Worm (Caenorhabditis elegans) whole organism, mixed stage, embryonic: ENCODE results near the gene npr-32.

Source experiments
- M03D4.4 ChIP-seq: sonication (generic microtip); optimal IDR thresholded peaks from 2 replicates; lab custom pipeline; 2017; ENCODE audit warnings: mild to moderate bottlenecking, missing genetic modification characterization, missing compliant biosample characterization
- bed-3 ChIP-seq: fragments of 200-800 bp; sonication (Bioruptor generic); optimal IDR thresholded peaks from 3 replicates; lab custom pipeline; 2018; ENCODE audit warnings: mild to moderate bottlenecking, missing genetic modification characterization, moderate library complexity, missing compliant biosample characterization
- blmp-1 ChIP-seq: fragments of 150-350 bp; optimal IDR thresholded peaks from 2 replicates; lab custom pipeline; 2014; ENCODE audit warnings: missing biosample characterization, missing genetic modification characterization
- ceh-39 ChIP-seq: fragments of 150-350 bp; optimal IDR thresholded peaks from 2 replicates; lab custom pipeline; 2014; ENCODE audit warnings: missing biosample characterization, missing genetic modification characterization
- ceh-43 ChIP-seq: fragments of 200-800 bp; sonication (Bioruptor generic); optimal IDR thresholded peaks from 2 replicates; lab custom pipeline; 2018; ENCODE audit warnings: mild to moderate bottlenecking, missing genetic modification characterization, moderate library complexity, missing compliant biosample characterization
- ceh-83 ChIP-seq: fragments of 200-800 bp; sonication (Bioruptor generic); optimal IDR thresholded peaks from 2 replicates; lab custom pipeline; 2018; ENCODE audit warnings: mild to moderate bottlenecking, missing genetic modification characterization, missing compliant biosample characterization
- ces-1 ChIP-seq: fragments of 150-350 bp; optimal IDR thresholded peaks from 2 replicates; lab custom pipeline; 2014; ENCODE audit warnings: missing biosample characterization, missing genetic modification reagents, missing genetic modification characterization
- cnd-1 ChIP-seq: fragments of 200-800 bp; sonication (Bioruptor generic); optimal IDR thresholded peaks from 2 replicates; lab custom pipeline; 2018; ENCODE audit warnings: mild to moderate bottlenecking, missing genetic modification characterization, missing compliant biosample characterization
- elt-1 ChIP-seq: sonication (generic microtip); optimal IDR thresholded peaks from 2 replicates; lab custom pipeline; 2017; ENCODE audit warnings: missing genetic modification characterization, mild to moderate bottlenecking, missing compliant biosample characterization, antibody characterized with exemption, moderate library complexity, borderline replicate concordance; ENCODE audit not compliant: insufficient read depth
- elt-3 ChIP-seq: fragments of 150-350 bp; optimal IDR thresholded peaks from 2 replicates; lab custom pipeline; 2014; ENCODE audit warnings: missing biosample characterization, missing genetic modification characterization
- flh-1 ChIP-seq: fragments of 200-800 bp; sonication (Bioruptor generic); optimal IDR thresholded peaks from 2 replicates; lab custom pipeline; 2018; ENCODE audit warnings: mild to moderate bottlenecking, missing genetic modification characterization, moderate library complexity, missing compliant biosample characterization
- ham-2 ChIP-seq: fragments of 200-800 bp; sonication (Bioruptor generic); optimal IDR thresholded peaks from 2 replicates; lab custom pipeline; 2018; ENCODE audit warnings: mild to moderate bottlenecking, missing genetic modification characterization, missing compliant biosample characterization
- lin-13 ChIP-seq: fragments of 150-350 bp; optimal IDR thresholded peaks from 2 replicates; lab custom pipeline; 2014; ENCODE audit warnings: missing biosample characterization, missing genetic modification characterization
- lin-32 ChIP-seq: fragments of 200-800 bp; sonication (Bioruptor generic); optimal IDR thresholded peaks from 2 replicates; lab custom pipeline; 2018; ENCODE audit warnings: mild to moderate bottlenecking, missing genetic modification characterization, missing compliant biosample characterization
- mab-5 ChIP-seq: fragments of 150-350 bp; optimal IDR thresholded peaks from 2 replicates; lab custom pipeline; 2014; ENCODE audit warnings: missing biosample characterization, missing genetic modification characterization
- mep-1 ChIP-seq: fragments of 150-350 bp; optimal IDR thresholded peaks from 2 replicates; lab custom pipeline; 2017; ENCODE audit warnings: missing biosample characterization, missing genetic modification reagents, missing genetic modification characterization, inconsistent platforms
- mls-2 ChIP-seq: sonication (generic microtip); optimal IDR thresholded peaks from 2 replicates; lab custom pipeline; 2016; ENCODE audit warnings: mild to moderate bottlenecking, missing genetic modification characterization, moderate library complexity, missing compliant biosample characterization
- nhr-12 ChIP-seq: fragments of 150-350 bp; optimal IDR thresholded peaks from 2 replicates; lab custom pipeline; 2014; ENCODE audit warnings: missing biosample characterization, missing genetic modification characterization
- nhr-2 ChIP-seq: fragments of 150-350 bp; optimal IDR thresholded peaks from 2 replicates; lab custom pipeline; 2014; ENCODE audit warnings: missing biosample characterization, missing genetic modification characterization
- nhr-237 ChIP-seq: fragments of 150-350 bp; optimal IDR thresholded peaks from 2 replicates; lab custom pipeline; 2014; ENCODE audit warnings: missing biosample characterization, missing genetic modification characterization
- nhr-28 ChIP-seq: fragments of 150-350 bp; optimal IDR thresholded peaks from 2 replicates; lab custom pipeline; 2014; ENCODE audit warnings: missing biosample characterization, missing genetic modification characterization
- nhr-76 ChIP-seq: sonication (generic microtip); optimal IDR thresholded peaks from 2 replicates; lab custom pipeline; 2017; ENCODE audit warnings: missing biosample characterization, missing genetic modification characterization
- pha-4 ChIP-seq: fragments of 150-350 bp; optimal IDR thresholded peaks from 2 replicates; lab custom pipeline; 2018; ENCODE audit warnings: missing biosample characterization, missing genetic modification reagents, missing genetic modification characterization
- sem-2 ChIP-seq: fragments of 200-800 bp; sonication (Bioruptor generic); optimal IDR thresholded peaks from 2 replicates; lab custom pipeline; 2018; ENCODE audit warnings: mild to moderate bottlenecking, missing genetic modification characterization, missing compliant biosample characterization
- snpc-4 ChIP-seq: fragments of 150-350 bp; optimal IDR thresholded peaks from 2 replicates; lab custom pipeline; 2014; ENCODE audit warnings: missing biosample characterization, missing genetic modification characterization
- sptf-1 ChIP-seq: sonication (generic microtip); optimal IDR thresholded peaks from 2 replicates; lab custom pipeline; 2017; ENCODE audit warnings: mild to moderate bottlenecking, missing genetic modification characterization, moderate library complexity, missing compliant biosample characterization
- unc-120 ChIP-seq: sonication (generic microtip); optimal IDR thresholded peaks from 2 replicates; lab custom pipeline; 2017; ENCODE audit warnings: missing genetic modification characterization, missing compliant biosample characterization; ENCODE audit not compliant: poor library complexity, severe bottlenecking
- unc-39 ChIP-seq: fragments of 150-350 bp; optimal IDR thresholded peaks from 2 replicates; lab custom pipeline; 2014; ENCODE audit warnings: missing biosample characterization, missing genetic modification characterization
- unc-62 ChIP-seq: fragments of 150-350 bp; optimal IDR thresholded peaks from 2 replicates; lab custom pipeline; 2014; ENCODE audit warnings: missing biosample characterization, missing genetic modification reagents, missing genetic modification characterization
- zip-8 ChIP-seq: fragments of 150-350 bp; optimal IDR thresholded peaks from 2 replicates; lab custom pipeline; 2014; ENCODE audit warnings: missing biosample characterization, missing genetic modification characterization
- ztf-11 ChIP-seq: fragments of 150-350 bp; optimal IDR thresholded peaks from 2 replicates; lab custom pipeline; 2014; ENCODE audit warnings: missing biosample characterization, missing genetic modification characterization

npr-32 gene

ce11 chrIV:17193491-17193890 lies 37.4 kb downstream of the npr-32 start:
- TF ChIP-seq mab-5 (tag; lab: Kevin White, UChicago) (no peak), ceh-83 (GFP tag; lab: Kevin White, UChicago) (no peak), zip-8 (tag; lab: Kevin White, UChicago) (no peak), nhr-28 (tag; lab: Kevin White, UChicago) (no peak), sem-2 (GFP tag; lab: Kevin White, UChicago) (no peak), nhr-2 (tag; lab: Kevin White, UChicago) (no peak), cnd-1 (tag; lab: Kevin White, UChicago) (no peak), mls-2 (tag; lab: Kevin White, UChicago) (no peak), M03D4.4 (tag; lab: Kevin White, UChicago) (no peak), pha-4 (tag; lab: Kevin White, UChicago) (no peak), unc-120 (no peak), elt-3 (tag; lab: Kevin White, UChicago) (no peak), nhr-12 (tag; lab: Kevin White, UChicago) (no peak), elt-1 (no peak), flh-1 (GFP tag; lab: Kevin White, UChicago) (no peak), unc-62 (GFP tag; lab: Kevin White, UChicago) (no peak), lin-13 (no peak), blmp-1 (tag; lab: Kevin White, UChicago) (no peak), ceh-39 (tag; lab: Kevin White, UChicago) (no peak), ham-2 (GFP tag; lab: Kevin White, UChicago) (no peak)

DNA sequence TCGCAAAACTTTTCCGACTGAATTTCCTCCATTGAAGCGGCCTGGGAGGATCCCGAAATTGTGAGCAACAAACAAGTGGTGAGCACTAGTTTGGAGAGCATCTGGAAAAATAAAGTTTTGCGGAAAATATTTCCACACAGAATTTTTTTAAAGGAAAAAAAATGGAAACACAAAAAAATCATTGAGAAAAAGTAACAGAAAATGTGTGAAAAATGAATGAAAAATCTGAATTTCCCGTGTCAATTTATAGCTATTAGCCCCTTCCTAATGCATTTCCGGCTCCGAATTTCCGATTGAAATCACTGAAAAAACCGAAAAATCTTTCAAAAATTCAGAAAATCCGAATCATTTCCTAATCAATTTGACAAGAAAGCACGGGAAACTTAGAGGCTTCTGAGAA lies 39.1 kb downstream of the npr-32 start, which contains the start of gene flp-17:
Gene flp-17, minus strand, starts transcription at position 101 of the 400 bp plus-strand sequence.
- no peak for TF ChIP-seq elt-3 (tag; lab: Kevin White, UChicago)
- TF ChIP-seq bed-3 (GFP tag; lab: Kevin White, UChicago), result no peak
- TF ChIP-seq elt-1, result no peak
- TF ChIP-seq nhr-12 (tag; lab: Kevin White, UChicago), result no peak
- TF ChIP-seq blmp-1 (tag; lab: Kevin White, UChicago), result no peak
- no peak for TF ChIP-seq ces-1 (GFP tag; lab: Kevin White, UChicago)
- no peak for TF ChIP-seq unc-39
- TF ChIP-seq nhr-76, result no peak
- TF ChIP-seq mep-1 (tag; lab: Kevin White, UChicago), result no peak
- TF ChIP-seq M03D4.4 (tag; lab: Kevin White, UChicago), result no peak
- no peak for TF ChIP-seq cnd-1 (tag; lab: Kevin White, UChicago)
- no peak for TF ChIP-seq ham-2 (GFP tag; lab: Kevin White, UChicago)
- no peak for TF ChIP-seq ceh-39 (tag; lab: Kevin White, UChicago)
- no peak for TF ChIP-seq nhr-28 (tag; lab: Kevin White, UChicago)
- TF ChIP-seq ceh-43, result no peak

DNA sequence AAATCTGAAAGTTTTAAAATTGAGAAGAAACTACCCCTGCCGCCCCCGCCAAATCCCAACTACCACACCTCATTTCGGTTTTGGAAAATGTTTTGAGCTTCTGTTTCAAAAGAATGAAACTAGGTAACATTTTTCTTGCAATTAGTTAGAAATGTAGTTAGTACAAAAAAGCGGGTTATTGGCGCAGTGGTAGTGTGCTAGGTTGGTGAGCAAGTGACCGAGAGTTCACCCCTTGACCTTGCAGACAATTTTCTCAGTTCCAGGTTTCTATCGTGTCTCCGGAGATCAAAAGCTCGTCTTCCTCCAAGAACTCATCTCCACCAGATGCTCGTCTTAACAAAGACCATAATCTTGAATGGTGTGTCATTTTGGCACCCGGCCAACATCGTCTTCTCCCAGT lies 41.7 kb downstream of the npr-32 start:
- TF ChIP-seq pha-4 (tag; lab: Kevin White, UChicago) (no peak), flh-1 (GFP tag; lab: Kevin White, UChicago) (no peak), unc-62 (GFP tag; lab: Kevin White, UChicago) (no peak), sptf-1 (no peak), unc-39 (no peak), mep-1 (tag; lab: Kevin White, UChicago) (no peak), ceh-39 (tag; lab: Kevin White, UChicago) (no peak), nhr-237 (tag; lab: Kevin White, UChicago) (no peak), lin-32 (GFP tag; lab: Kevin White, UChicago) (no peak)

DNA sequence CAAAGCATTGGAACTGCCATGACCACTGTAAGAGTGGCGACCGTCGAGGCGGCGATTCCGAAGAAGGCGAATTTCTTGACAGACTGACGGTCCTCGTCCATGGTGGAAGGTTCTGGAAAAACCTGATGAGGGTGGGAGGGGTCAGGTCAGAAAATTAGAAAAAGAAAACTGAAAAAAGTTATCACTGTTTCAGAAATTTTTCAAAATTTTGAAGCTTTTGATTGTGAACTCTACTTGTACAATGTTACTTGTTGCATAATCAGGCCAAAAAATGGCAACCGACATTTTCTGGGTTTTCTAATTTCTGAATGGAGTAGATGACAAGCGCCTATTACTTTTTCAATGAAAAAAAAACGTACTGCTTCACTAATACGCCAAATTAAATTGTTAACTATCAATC lies 47.2 kb downstream of the npr-32 start, which contains the start of gene col-138:
Gene col-138, minus strand, starts transcription at position 101 of the 400 bp plus-strand sequence.
- TF ChIP-seq lin-32 (GFP tag; lab: Kevin White, UChicago) (no peak), lin-13 (no peak), ceh-39 (tag; lab: Kevin White, UChicago) (no peak), ztf-11 (tag; lab: Kevin White, UChicago) (no peak), snpc-4 (tag; lab: Kevin White, UChicago) (no peak), blmp-1 (tag; lab: Kevin White, UChicago) (no peak), zip-8 (tag; lab: Kevin White, UChicago) (no peak), unc-39 (no peak), bed-3 (GFP tag; lab: Kevin White, UChicago) (no peak), mls-2 (tag; lab: Kevin White, UChicago) (no peak), ceh-43 (no peak), mep-1 (tag; lab: Kevin White, UChicago) (no peak), sptf-1 (no peak)
